Fruit fly (Drosophila melanogaster) whole organism, wandering third instar larva: ENCODE data around the gene ATbp.

ENCODE experiments used
- CG9705 ChIP-seq: fragments of 200-800 bp; sonication (Bioruptor generic); optimal IDR thresholded peaks from 2 replicates; lab custom pipeline; 2018; ENCODE audit warnings: missing biosample characterization, mild to moderate bottlenecking, missing genetic modification characterization
- HLH106 ChIP-seq: fragments of 200-800 bp; optimal IDR thresholded peaks from 3 replicates; lab custom pipeline; 2019; ENCODE audit warnings: missing biosample characterization, mild to moderate bottlenecking, missing genetic modification characterization, moderate library complexity
- rgr ChIP-seq: fragments of 200-800 bp; sonication (Bioruptor generic); optimal IDR thresholded peaks from 3 replicates; lab custom pipeline; 2016; ENCODE audit warnings: missing biosample characterization, mild to moderate bottlenecking, missing genetic modification characterization
- sage ChIP-seq: fragments of 200-800 bp; sonication (Bioruptor generic); optimal IDR thresholded peaks from 2 replicates; lab custom pipeline; 2016; ENCODE audit warnings: missing biosample characterization, mild to moderate bottlenecking, missing genetic modification characterization
- sv ChIP-seq: fragments of 200-800 bp; sonication (Bioruptor generic); optimal IDR thresholded peaks from 3 replicates; lab custom pipeline; 2016; ENCODE audit warnings: missing biosample characterization, missing genetic modification characterization
- usp ChIP-seq: fragments of >200 bp; optimal IDR thresholded peaks from 2 replicates; lab custom pipeline; 2017; ENCODE audit warnings: missing biosample characterization, missing genetic modification characterization

DNA sequence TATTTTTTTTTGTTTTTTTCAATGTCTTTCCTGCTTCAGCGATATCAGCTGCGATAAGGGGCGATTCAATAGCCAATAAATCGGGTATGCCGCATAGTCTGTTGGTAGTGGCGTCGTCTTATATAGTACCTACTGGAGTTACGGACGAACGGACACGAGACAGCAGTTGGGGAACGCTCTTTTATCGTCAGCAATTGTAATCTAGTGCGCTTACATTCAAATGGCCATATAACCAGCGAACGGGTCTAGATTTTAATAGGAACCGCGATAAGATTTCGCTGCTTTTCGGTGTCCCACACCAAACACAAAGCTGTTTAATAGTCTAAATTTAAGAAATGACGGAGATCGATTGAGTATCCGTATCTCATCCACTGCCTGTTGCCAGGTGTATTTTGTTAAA lies 32.4 kb upstream of the ATbp start:
- TF ChIP-seq usp, result no peak
- no peak for TF ChIP-seq CG9705 (GFP tag; lab: Kevin White, UChicago)
- TF ChIP-seq rgr, result no peak
- TF ChIP-seq sage (GFP tag; lab: Kevin White, UChicago), result no peak
- no peak for TF ChIP-seq sv (GFP tag; lab: Kevin White, UChicago)
- TF ChIP-seq HLH106 (tag; lab: Kevin White, UChicago), result no peak
